Fruit fly (Drosophila melanogaster) whole organism, embryonic: Measurements from ENCODE around the gene CG15922.

Source experiments
- Antp ChIP-seq: fragments of 200-800 bp; sonication (Bioruptor generic); optimal IDR thresholded peaks from 3 replicates; lab custom pipeline; 2016; ENCODE audit warnings: missing biosample characterization, missing genetic modification characterization
- Atf-2 ChIP-seq: fragments of 200-800 bp; sonication (Bioruptor generic); optimal IDR thresholded peaks from 2 replicates; lab custom pipeline; 2016; ENCODE audit warnings: missing biosample characterization, missing genetic modification characterization
- CG10147 ChIP-seq: fragments of 200-800 bp; sonication (Bioruptor generic); optimal IDR thresholded peaks from 2 replicates; lab custom pipeline; 2019; ENCODE audit warnings: missing biosample characterization, mild to moderate bottlenecking, missing genetic modification characterization, moderate library complexity
- CG10321 ChIP-seq: fragments of 200-800 bp; sonication (Bioruptor generic); IDR thresholded peaks from 2 replicates; pipeline ENCODE4 v1.3.6; 2022; ENCODE audit warnings: missing biosample characterization, missing genetic modification characterization
- CG10959 ChIP-seq: fragments of 200-800 bp; sonication (Bioruptor generic); IDR thresholded peaks from 2 replicates; pipeline ENCODE4 v1.3.6; 2022; ENCODE audit warnings: missing biosample characterization, missing genetic modification characterization
- CG11247 ChIP-seq: fragments of 200-800 bp; sonication (Bioruptor generic); IDR thresholded peaks from 2 replicates; pipeline ENCODE4 v1.3.6; 2022; ENCODE audit warnings: missing biosample characterization, missing genetic modification characterization
- CG13424 ChIP-seq: fragments of 200-800 bp; sonication (Bioruptor generic); optimal IDR thresholded peaks from 2 replicates; lab custom pipeline; 2019; ENCODE audit warnings: missing biosample characterization, mild to moderate bottlenecking, missing genetic modification characterization, moderate library complexity
- CG14860 ChIP-seq: fragments of 200-800 bp; sonication (Bioruptor generic); IDR thresholded peaks from 3 replicates; pipeline ENCODE4 v1.3.6; 2022; ENCODE audit warnings: missing biosample characterization, missing genetic modification characterization; ENCODE audit not compliant: partially characterized antibody
- CG15269 ChIP-seq: fragments of 200-800 bp; sonication (Bioruptor generic); optimal IDR thresholded peaks from 2 replicates; lab custom pipeline; 2018; ENCODE audit warnings: missing biosample characterization, mild to moderate bottlenecking, missing genetic modification characterization, moderate library complexity
- CG16863 ChIP-seq: fragments of 200-800 bp; sonication (Bioruptor generic); optimal IDR thresholded peaks from 3 replicates; lab custom pipeline; 2016; ENCODE audit warnings: missing biosample characterization, missing genetic modification characterization
- CG17912 ChIP-seq: fragments of 200-800 bp; sonication (Bioruptor generic); optimal IDR thresholded peaks from 2 replicates; lab custom pipeline; 2018; ENCODE audit warnings: missing biosample characterization, mild to moderate bottlenecking, missing genetic modification characterization
- CG30403 ChIP-seq: fragments of 200-800 bp; sonication (Bioruptor generic); optimal IDR thresholded peaks from 3 replicates; lab custom pipeline; 2016; ENCODE audit warnings: missing biosample characterization, missing genetic modification characterization
- CG3163 ChIP-seq: fragments of 200-800 bp; sonication (Bioruptor generic); optimal IDR thresholded peaks from 3 replicates; lab custom pipeline; 2016; ENCODE audit warnings: missing biosample characterization, missing genetic modification characterization
- CG4282 ChIP-seq: fragments of 200-800 bp; sonication (Bioruptor generic); optimal IDR thresholded peaks from 2 replicates; lab custom pipeline; 2016; ENCODE audit warnings: missing biosample characterization, missing genetic modification characterization
- CG4707 ChIP-seq: fragments of 200-800 bp; sonication (Bioruptor generic); optimal IDR thresholded peaks from 2 replicates; lab custom pipeline; 2018; ENCODE audit warnings: missing biosample characterization, mild to moderate bottlenecking, missing genetic modification characterization, moderate library complexity
- CG5180 ChIP-seq: fragments of 200-800 bp; sonication (Bioruptor generic); optimal IDR thresholded peaks from 3 replicates; lab custom pipeline; 2017; ENCODE audit warnings: missing biosample characterization, missing genetic modification characterization, mild to moderate bottlenecking, moderate library complexity, missing genetic modification reagents
- CG6175 ChIP-seq: fragments of 200-800 bp; sonication (Bioruptor generic); IDR thresholded peaks from 3 replicates; pipeline ENCODE4 v1.3.6; 2022; ENCODE audit warnings: missing biosample characterization, missing genetic modification characterization
- CG6854 ChIP-seq: fragments of 200-800 bp; sonication (Bioruptor generic); optimal IDR thresholded peaks from 3 replicates; lab custom pipeline; 2017; ENCODE audit warnings: missing biosample characterization, mild to moderate bottlenecking, missing genetic modification characterization
- CG7745 ChIP-seq: fragments of 200-800 bp; sonication (Bioruptor generic); optimal IDR thresholded peaks from 2 replicates; lab custom pipeline; 2018; ENCODE audit warnings: missing biosample characterization, mild to moderate bottlenecking, missing genetic modification characterization, moderate library complexity
- CG7786 ChIP-seq: fragments of 200-800 bp; sonication (Bioruptor generic); optimal IDR thresholded peaks from 2 replicates; lab custom pipeline; 2016; ENCODE audit warnings: missing biosample characterization, missing genetic modification characterization
- CG8359 ChIP-seq: fragments of 200-800 bp; sonication (Bioruptor generic); optimal IDR thresholded peaks from 2 replicates; lab custom pipeline; 2017; ENCODE audit warnings: missing biosample characterization, mild to moderate bottlenecking, missing genetic modification characterization, borderline replicate concordance
- CG8388 ChIP-seq: fragments of 200-800 bp; sonication (Bioruptor generic); optimal IDR thresholded peaks from 2 replicates; lab custom pipeline; 2019; ENCODE audit warnings: missing biosample characterization, mild to moderate bottlenecking, missing genetic modification characterization, moderate library complexity
- CG9437 ChIP-seq: fragments of 200-800 bp; sonication (Bioruptor generic); optimal IDR thresholded peaks from 2 replicates; lab custom pipeline; 2018; ENCODE audit warnings: missing biosample characterization, mild to moderate bottlenecking, missing genetic modification characterization
- D ChIP-seq, 2 experiments: fragments of 200-800 bp in 1 of 2; fragments of >200 bp in 1 of 2; sonication (Bioruptor generic) in 1 of 2; optimal IDR thresholded peaks; 2 replicates in 1 of 2; 3 replicates in 1 of 2; lab custom pipeline; 2017; ENCODE audit warnings: mild to moderate bottlenecking in 1 of 2, missing biosample characterization in 1 of 2, missing genetic modification characterization in 1 of 2, missing genetic modification reagents in 1 of 2
- Dbx ChIP-seq: fragments of 200-800 bp; sonication (Bioruptor generic); IDR thresholded peaks from 3 replicates; pipeline ENCODE4 v1.3.6; 2022; ENCODE audit warnings: missing biosample characterization, missing genetic modification characterization
- Dfd ChIP-seq, 2 experiments: fragments of >200 bp; optimal IDR thresholded peaks; 2 replicates each; lab custom pipeline; 2017; ENCODE audit warnings: missing biosample characterization in 2 of 2, missing genetic modification characterization in 2 of 2
- E2f1 ChIP-seq: fragments of 200-800 bp; sonication (Bioruptor generic); IDR thresholded peaks from 2 replicates; pipeline ENCODE4 v1.3.6; 2022; ENCODE audit warnings: missing biosample characterization, missing genetic modification characterization
- Ets65A ChIP-seq: fragments of 200-800 bp; sonication (Bioruptor generic); peaks from one replicate; lab custom pipeline; 2016; ENCODE audit warnings: missing biosample characterization, missing genetic modification characterization
- Ets97D ChIP-seq: fragments of 200-800 bp; sonication (Bioruptor generic); optimal IDR thresholded peaks from 3 replicates; lab custom pipeline; 2016; ENCODE audit warnings: missing biosample characterization, missing genetic modification characterization
- Fer3 ChIP-seq: fragments of 200-800 bp; sonication (Bioruptor generic); optimal IDR thresholded peaks from 2 replicates; lab custom pipeline; 2018; ENCODE audit warnings: missing biosample characterization, mild to moderate bottlenecking, missing genetic modification characterization, moderate library complexity
- Hsf ChIP-seq: fragments of 200-800 bp; sonication (Bioruptor generic); optimal IDR thresholded peaks from 3 replicates; lab custom pipeline; 2016; ENCODE audit warnings: missing biosample characterization, missing genetic modification characterization
- NfI ChIP-seq: fragments of 200-800 bp; sonication (Bioruptor generic); optimal IDR thresholded peaks from 3 replicates; lab custom pipeline; 2018; ENCODE audit warnings: missing biosample characterization, mild to moderate bottlenecking, missing genetic modification characterization, moderate library complexity
- Rfx ChIP-seq: fragments of 200-800 bp; sonication (Bioruptor generic); IDR thresholded peaks from 2 replicates; pipeline ENCODE4 v1.3.6; 2022; ENCODE audit warnings: missing biosample characterization, missing genetic modification characterization
- Sry-δ ChIP-seq: fragments of 200-800 bp; sonication (Bioruptor generic); optimal IDR thresholded peaks from 2 replicates; lab custom pipeline; 2016; ENCODE audit warnings: missing biosample characterization, missing genetic modification characterization
- Stat92E ChIP-seq, 3 experiments: fragments of >200 bp in 2 of 3; fragments of 200-800 bp in 1 of 3; sonication (Bioruptor generic) in 1 of 3; optimal IDR thresholded peaks; 2 replicates each; lab custom pipeline; 2017 to 2019; ENCODE audit warnings: missing biosample characterization in 3 of 3, missing genetic modification characterization in 3 of 3, mild to moderate bottlenecking in 1 of 3, moderate library complexity in 1 of 3
- Usf ChIP-seq: fragments of 200-800 bp; sonication (Bioruptor generic); optimal IDR thresholded peaks from 2 replicates; lab custom pipeline; 2017; ENCODE audit warnings: missing genotype, missing biosample characterization, missing genetic modification characterization
- cg ChIP-seq: fragments of 200-800 bp; sonication (Bioruptor generic); optimal IDR thresholded peaks from 3 replicates; lab custom pipeline; 2019; ENCODE audit warnings: missing biosample characterization, mild to moderate bottlenecking, missing genetic modification characterization, moderate library complexity
- cwo ChIP-seq: fragments of 200-800 bp; sonication (Bioruptor generic); optimal IDR thresholded peaks from 3 replicates; lab custom pipeline; 2017; ENCODE audit warnings: missing biosample characterization, missing genetic modification characterization, mild to moderate bottlenecking, moderate library complexity, missing genetic modification reagents
- dimm ChIP-seq: fragments of 200-800 bp; sonication (Bioruptor generic); IDR thresholded peaks from 2 replicates; pipeline ENCODE4 v1.3.6; 2022; ENCODE audit warnings: missing biosample characterization, missing genetic modification characterization
- esg ChIP-seq: fragments of 200-800 bp; sonication (Bioruptor generic); conservative IDR thresholded peaks from 2 replicates; pipeline ENCODE4 v1.3.6; 2022; ENCODE audit warnings: missing biosample characterization, missing genetic modification characterization
- grau ChIP-seq: fragments of 200-800 bp; optimal IDR thresholded peaks from 3 replicates; lab custom pipeline; 2019; ENCODE audit warnings: missing biosample characterization, mild to moderate bottlenecking, missing genetic modification characterization, moderate library complexity
- onecut ChIP-seq: fragments of 200-800 bp; sonication (Bioruptor generic); IDR thresholded peaks from 2 replicates; pipeline ENCODE4 v1.3.6; 2022; ENCODE audit warnings: missing biosample characterization, missing genetic modification characterization
- stc ChIP-seq: fragments of 200-800 bp; sonication (Bioruptor generic); IDR thresholded peaks from 2 replicates; pipeline ENCODE4 v1.3.6; 2022; ENCODE audit warnings: missing biosample characterization, missing genetic modification characterization
- stwl ChIP-seq: fragments of 200-800 bp; sonication (Bioruptor generic); optimal IDR thresholded peaks from 3 replicates; lab custom pipeline; 2018; ENCODE audit warnings: missing biosample characterization, mild to moderate bottlenecking, missing genetic modification characterization, moderate library complexity
- trem ChIP-seq: fragments of 200-800 bp; optimal IDR thresholded peaks from 3 replicates; lab custom pipeline; 2019; ENCODE audit warnings: missing biosample characterization, mild to moderate bottlenecking, missing genetic modification characterization, moderate library complexity
- trh ChIP-seq: fragments of 200-800 bp; sonication (Bioruptor generic); optimal IDR thresholded peaks from 2 replicates; lab custom pipeline; 2016; ENCODE audit warnings: missing biosample characterization, missing genetic modification characterization
- zf30C ChIP-seq: fragments of 200-800 bp; sonication (Bioruptor generic); optimal IDR thresholded peaks from 3 replicates; lab custom pipeline; 2018; ENCODE audit warnings: missing biosample characterization, mild to moderate bottlenecking, missing genetic modification characterization
- zfh1 ChIP-seq: fragments of 200-800 bp; sonication (Bioruptor generic); IDR thresholded peaks from 3 replicates; pipeline ENCODE4 v1.3.6; 2022; ENCODE audit warnings: missing biosample characterization, missing genetic modification characterization

CG15922 gene

dm6 chr3R:20587630-20588479 is 27.8 kb upstream of the CG15922 start, which contains the start of gene Septin2 (continued):
- TF ChIP-seq CG10147 (peak; percentile 62), esg (peak; percentile 44; the same call in 1 of the 2 replicates), Dfd (GFP tag; optimal IDR thresholded peaks at IDR 0.05; lab: Kevin White, UChicago) (no peak), CG10321 (GFP tag; lab: Robert Waterston, UW) (peak; percentile 47; the same call in 1 of the 2 replicates), D (optimal IDR thresholded peaks at IDR 0.05; lab: Kevin White, UChicago) (no peak), D (GFP tag; optimal IDR thresholded peaks at IDR 0.05; lab: Kevin White, UChicago) (peak; percentile 89), stwl (tag; lab: Kevin White, UChicago) (no peak), CG8388 (GFP tag; lab: Kevin White, UChicago) (peak; percentile 81), Hsf (GFP tag; lab: Kevin White, UChicago) (peak; percentile 84), Ets97D (GFP tag; lab: Kevin White, UChicago) (peak; percentile 26), CG16863 (GFP tag; lab: Kevin White, UChicago) (peak; percentile 80), Fer3 (tag; lab: Kevin White, UChicago) (peak; percentile 69), CG4282 (GFP tag; lab: Kevin White, UChicago) (no peak), trh (GFP tag; lab: Kevin White, UChicago) (peak; percentile 19), CG11247 (GFP tag; lab: Robert Waterston, UW) (no peak), stc (GFP tag; lab: Robert Waterston, UW) (peak; percentile 71), CG14860 (GFP tag; lab: Robert Waterston, UW) (0 out of 3 replicates have a peak, but pooled peaks have one; percentile 33), CG30403 (GFP tag; lab: Kevin White, UChicago) (peak; percentile 81), CG7745 (no peak), E2f1 (GFP tag; lab: Robert Waterston, UW) (peak; percentile 52), Antp (GFP tag; lab: Kevin White, UChicago) (peak; percentile 25), Sry-δ (GFP tag; lab: Kevin White, UChicago) (peak; percentile 9), CG5180 (GFP tag; lab: Kevin White, UChicago) (peak; percentile 75), CG17912 (no peak), CG3163 (GFP tag; lab: Kevin White, UChicago) (no peak), CG9437 (GFP tag; lab: Kevin White, UChicago) (peak; percentile 65), CG8359 (GFP tag; lab: Kevin White, UChicago) (peak; percentile 73), CG10959 (GFP tag; lab: Robert Waterston, UW) (0 out of 2 replicates have a peak, but pooled peaks have one; percentile 51), Usf (GFP tag; lab: Kevin White, UChicago) (no peak), dimm (GFP tag; lab: Robert Waterston, UW) (no peak), NfI (GFP tag; lab: Kevin White, UChicago) (peak; percentile 64), onecut (GFP tag; lab: Robert Waterston, UW) (peak; percentile 19; the same call in 1 of the 2 replicates), Dbx (no peak), Ets65A (GFP tag; lab: Kevin White, UChicago) (no peak), CG6175 (no peak), CG6854 (GFP tag; lab: Kevin White, UChicago) (peak; percentile 54), CG7786 (GFP tag; lab: Kevin White, UChicago) (peak; percentile 45), Stat92E (GFP tag; optimal IDR thresholded peaks at IDR 0.05; lab: Kevin White, UChicago) (no peak), cg (GFP tag; lab: Kevin White, UChicago) (peak; percentile 88), CG13424 (tag; lab: Kevin White, UChicago) (peak; percentile 80), grau (peak; percentile 83), Rfx (GFP tag; lab: Robert Waterston, UW) (peak; percentile 29; the same call in 1 of the 2 replicates), CG15269 (tag; lab: Kevin White, UChicago) (peak; percentile 77), Atf-2 (GFP tag; lab: Kevin White, UChicago) (peak; percentile 49), zfh1 (peak; percentile 73), zf30C (GFP tag; lab: Kevin White, UChicago) (no peak), cwo (GFP tag; lab: Kevin White, UChicago) (peak; percentile 73), trem (tag; lab: Kevin White, UChicago) (peak; percentile 49), CG4707 (GFP tag; lab: Kevin White, UChicago) (peak; percentile 35)
